Worm (Caenorhabditis elegans) whole organism, early embryonic: ENCODE data around the gene F59B1.4.

Experiments used
- ama-1 ChIP-seq: fragments of 150-350 bp; optimal IDR thresholded peaks from 2 replicates; lab custom pipeline; 2014
- ceh-36 ChIP-seq: sonication (generic microtip); optimal IDR thresholded peaks from 2 replicates; lab custom pipeline; 2016; ENCODE audit warnings: missing genetic modification characterization, inconsistent platforms, missing compliant biosample characterization

- TF ChIP-seq ama-1 (no peak), ceh-36 (tag; lab: Kevin White, UChicago) (no peak)
Measured at ce11 chrV:3616844-3617243, 10.0 kb downstream of the F59B1.4 start.
